Fruit fly (Drosophila melanogaster): ENCODE measurements around the gene CG16852.

The CG16852 gene

dm6 chr2L:13554547-13555159, 14.1 kb downstream of the CG16852 start:
- no peak for TF ChIP-seq CG17801 (GFP tag; optimal IDR thresholded peaks at IDR 0.05; ENCODE audit: partially characterized antibody)

dm6 chr2L:13555397-13555796, 14.8 kb downstream of the CG16852 start:
- TF ChIP-seq CG17801 (GFP tag; optimal IDR thresholded peaks at IDR 0.05; ENCODE audit: partially characterized antibody), result no peak

DNA sequence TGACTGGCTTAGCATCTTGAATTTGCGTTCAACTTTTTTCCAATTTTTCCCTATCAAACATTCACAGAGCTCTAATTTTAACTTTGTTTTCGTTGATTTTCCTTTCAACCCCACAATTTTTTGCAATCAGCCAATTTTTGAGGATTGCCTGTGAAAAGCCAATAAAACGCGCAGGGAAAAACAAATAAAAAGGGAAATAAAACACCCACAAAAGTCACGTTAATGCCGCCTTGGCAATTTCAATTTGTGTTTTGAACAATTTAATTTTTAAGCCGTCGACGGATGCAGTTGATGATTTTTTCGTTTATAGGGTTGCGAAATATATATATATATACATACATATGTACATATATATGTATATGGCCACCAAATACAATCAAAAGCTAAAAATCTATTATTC, 28.4 kb downstream of the CG16852 start:
- no peak for TF ChIP-seq CG17801 (GFP tag; optimal IDR thresholded peaks at IDR 0.05; ENCODE audit: partially characterized antibody)

DNA sequence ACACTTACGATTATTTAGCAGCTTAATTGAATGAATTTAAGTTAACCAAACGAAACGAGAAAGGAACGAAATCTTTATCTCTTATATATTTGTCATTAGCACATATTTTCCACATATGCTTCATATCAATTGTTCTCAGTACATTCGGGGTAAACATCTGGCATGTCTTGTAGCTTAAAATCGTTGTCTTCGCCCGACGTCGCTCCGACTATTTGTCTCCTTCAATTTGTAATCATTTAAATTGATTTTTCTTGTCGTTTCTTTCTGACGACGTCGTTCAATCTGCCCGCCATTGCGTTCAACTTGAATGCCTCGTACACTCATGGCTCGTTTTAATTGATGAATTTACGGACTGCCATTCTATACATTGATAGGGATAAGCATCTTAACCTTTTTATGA, 29.5 kb downstream of the CG16852 start:
- TF ChIP-seq CG17801 (GFP tag; optimal IDR thresholded peaks at IDR 0.05; ENCODE audit: partially characterized antibody), result no peak

DNA sequence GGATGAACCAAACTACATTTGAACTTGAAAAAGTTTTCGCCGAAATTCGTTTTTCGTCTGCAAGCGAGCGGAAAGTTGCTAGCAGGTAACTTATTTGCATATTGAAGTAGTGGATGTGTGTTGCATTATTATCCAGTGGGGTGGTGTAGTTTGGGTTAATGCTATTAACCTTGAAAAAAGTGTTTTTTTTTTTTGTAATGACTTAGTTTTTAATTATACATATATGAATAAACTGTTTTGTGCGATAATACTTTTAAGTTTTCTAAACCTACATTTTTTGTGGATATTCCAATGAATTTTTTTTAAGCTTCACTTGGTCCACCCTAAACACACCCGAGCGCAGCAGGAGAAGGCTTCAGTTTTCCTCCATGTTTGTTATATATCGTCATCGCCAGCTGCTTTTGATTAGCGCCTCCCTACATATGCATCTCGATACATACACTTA, 30.5 kb downstream of the CG16852 start:
- peak; percentile 56 for TF ChIP-seq CG17801 (GFP tag; optimal IDR thresholded peaks at IDR 0.05; ENCODE audit: partially characterized antibody)

DNA sequence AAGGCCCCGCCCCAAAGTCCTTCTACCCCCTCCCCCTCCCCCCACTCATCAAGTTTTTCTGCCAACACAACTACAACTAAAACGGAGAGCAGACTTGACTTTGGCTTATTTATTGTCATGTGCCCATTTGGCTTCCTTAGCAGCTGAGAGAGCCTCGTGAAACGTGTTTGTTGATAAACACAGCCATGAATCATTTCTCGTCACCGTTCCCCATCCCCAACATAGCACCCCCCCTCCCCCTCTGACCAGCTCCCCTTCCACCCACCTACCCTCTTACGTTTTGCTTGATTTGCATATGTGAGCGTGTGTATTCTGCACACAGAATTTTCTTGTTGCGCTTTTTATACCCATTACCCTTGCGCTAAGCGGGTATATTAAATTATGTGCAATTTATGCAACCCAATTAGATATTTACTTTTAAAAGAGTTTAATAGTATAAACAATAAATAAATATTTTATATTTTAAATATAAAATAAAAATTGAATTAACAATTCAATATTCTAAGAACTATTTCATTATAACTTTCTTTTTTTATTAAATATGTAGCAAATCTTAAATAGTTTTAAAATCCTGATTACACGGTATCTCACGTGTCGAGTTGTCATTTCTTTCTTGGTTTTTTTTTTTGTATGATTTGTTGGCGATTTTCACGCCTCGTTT, 31.4 kb downstream of the CG16852 start:
- TF ChIP-seq CG17801 (GFP tag; optimal IDR thresholded peaks at IDR 0.05; ENCODE audit: partially characterized antibody), result peak; percentile 54

- TF ChIP-seq CG17801 (GFP tag; optimal IDR thresholded peaks at IDR 0.05; ENCODE audit: partially characterized antibody), result no peak
These were observed 46.1 kb downstream of the CG16852 start for dm6 chr2L:13586655-13587054.
